Worm (Caenorhabditis elegans) whole organism, mixed stage, embryonic: Measurements from ENCODE around the gene srx-76.
A peak's percentile ranks its signal among the peaks of the same experiment; 100 is the strongest.

ENCODE experiments used
- M03D4.4 ChIP-seq: sonication (generic microtip); optimal IDR thresholded peaks from 2 replicates; lab custom pipeline; 2017; ENCODE audit warnings: mild to moderate bottlenecking, missing genetic modification characterization, missing compliant biosample characterization
- bed-3 ChIP-seq: fragments of 200-800 bp; sonication (Bioruptor generic); optimal IDR thresholded peaks from 3 replicates; lab custom pipeline; 2018; ENCODE audit warnings: mild to moderate bottlenecking, missing genetic modification characterization, moderate library complexity, missing compliant biosample characterization
- blmp-1 ChIP-seq: fragments of 150-350 bp; optimal IDR thresholded peaks from 2 replicates; lab custom pipeline; 2014; ENCODE audit warnings: missing biosample characterization, missing genetic modification characterization
- ceh-39 ChIP-seq: fragments of 150-350 bp; optimal IDR thresholded peaks from 2 replicates; lab custom pipeline; 2014; ENCODE audit warnings: missing biosample characterization, missing genetic modification characterization
- ceh-43 ChIP-seq: fragments of 200-800 bp; sonication (Bioruptor generic); optimal IDR thresholded peaks from 2 replicates; lab custom pipeline; 2018; ENCODE audit warnings: mild to moderate bottlenecking, missing genetic modification characterization, moderate library complexity, missing compliant biosample characterization
- ceh-83 ChIP-seq: fragments of 200-800 bp; sonication (Bioruptor generic); optimal IDR thresholded peaks from 2 replicates; lab custom pipeline; 2018; ENCODE audit warnings: mild to moderate bottlenecking, missing genetic modification characterization, missing compliant biosample characterization
- ces-1 ChIP-seq: fragments of 150-350 bp; optimal IDR thresholded peaks from 2 replicates; lab custom pipeline; 2014; ENCODE audit warnings: missing biosample characterization, missing genetic modification reagents, missing genetic modification characterization
- cnd-1 ChIP-seq: fragments of 200-800 bp; sonication (Bioruptor generic); optimal IDR thresholded peaks from 2 replicates; lab custom pipeline; 2018; ENCODE audit warnings: mild to moderate bottlenecking, missing genetic modification characterization, missing compliant biosample characterization
- drap-1 ChIP-seq: fragments of 200-800 bp; sonication (Bioruptor generic); optimal IDR thresholded peaks from 3 replicates; lab custom pipeline; 2018; ENCODE audit warnings: mild to moderate bottlenecking, missing genetic modification characterization, missing compliant biosample characterization
- flh-1 ChIP-seq: fragments of 200-800 bp; sonication (Bioruptor generic); optimal IDR thresholded peaks from 2 replicates; lab custom pipeline; 2018; ENCODE audit warnings: mild to moderate bottlenecking, missing genetic modification characterization, moderate library complexity, missing compliant biosample characterization
- hlh-1 ChIP-seq: fragments of 150-350 bp; optimal IDR thresholded peaks from 2 replicates; lab custom pipeline; 2014; ENCODE audit warnings: missing biosample characterization, missing genetic modification reagents, missing genetic modification characterization
- lin-13 ChIP-seq: fragments of 150-350 bp; optimal IDR thresholded peaks from 2 replicates; lab custom pipeline; 2014; ENCODE audit warnings: missing biosample characterization, missing genetic modification characterization
- lin-32 ChIP-seq: fragments of 200-800 bp; sonication (Bioruptor generic); optimal IDR thresholded peaks from 2 replicates; lab custom pipeline; 2018; ENCODE audit warnings: mild to moderate bottlenecking, missing genetic modification characterization, missing compliant biosample characterization
- lsy-2 ChIP-seq: fragments of 150-350 bp; optimal IDR thresholded peaks from 2 replicates; lab custom pipeline; 2014; ENCODE audit warnings: missing biosample characterization, missing genetic modification characterization
- mep-1 ChIP-seq: fragments of 150-350 bp; optimal IDR thresholded peaks from 2 replicates; lab custom pipeline; 2017; ENCODE audit warnings: missing biosample characterization, missing genetic modification reagents, missing genetic modification characterization, inconsistent platforms
- mls-2 ChIP-seq: sonication (generic microtip); optimal IDR thresholded peaks from 2 replicates; lab custom pipeline; 2016; ENCODE audit warnings: mild to moderate bottlenecking, missing genetic modification characterization, moderate library complexity, missing compliant biosample characterization
- nhr-12 ChIP-seq: fragments of 150-350 bp; optimal IDR thresholded peaks from 2 replicates; lab custom pipeline; 2014; ENCODE audit warnings: missing biosample characterization, missing genetic modification characterization
- nhr-237 ChIP-seq: fragments of 150-350 bp; optimal IDR thresholded peaks from 2 replicates; lab custom pipeline; 2014; ENCODE audit warnings: missing biosample characterization, missing genetic modification characterization
- nhr-28 ChIP-seq: fragments of 150-350 bp; optimal IDR thresholded peaks from 2 replicates; lab custom pipeline; 2014; ENCODE audit warnings: missing biosample characterization, missing genetic modification characterization
- nhr-76 ChIP-seq: sonication (generic microtip); optimal IDR thresholded peaks from 2 replicates; lab custom pipeline; 2017; ENCODE audit warnings: missing biosample characterization, missing genetic modification characterization
- pha-4 ChIP-seq: fragments of 150-350 bp; optimal IDR thresholded peaks from 2 replicates; lab custom pipeline; 2018; ENCODE audit warnings: missing biosample characterization, missing genetic modification reagents, missing genetic modification characterization
- sem-2 ChIP-seq: fragments of 200-800 bp; sonication (Bioruptor generic); optimal IDR thresholded peaks from 2 replicates; lab custom pipeline; 2018; ENCODE audit warnings: mild to moderate bottlenecking, missing genetic modification characterization, missing compliant biosample characterization
- snpc-4 ChIP-seq: fragments of 150-350 bp; optimal IDR thresholded peaks from 2 replicates; lab custom pipeline; 2014; ENCODE audit warnings: missing biosample characterization, missing genetic modification characterization
- sptf-1 ChIP-seq: sonication (generic microtip); optimal IDR thresholded peaks from 2 replicates; lab custom pipeline; 2017; ENCODE audit warnings: mild to moderate bottlenecking, missing genetic modification characterization, moderate library complexity, missing compliant biosample characterization
- unc-120 ChIP-seq: sonication (generic microtip); optimal IDR thresholded peaks from 2 replicates; lab custom pipeline; 2017; ENCODE audit warnings: missing genetic modification characterization, missing compliant biosample characterization; ENCODE audit not compliant: poor library complexity, severe bottlenecking
- unc-39 ChIP-seq: fragments of 150-350 bp; optimal IDR thresholded peaks from 2 replicates; lab custom pipeline; 2014; ENCODE audit warnings: missing biosample characterization, missing genetic modification characterization
- unc-62 ChIP-seq: fragments of 150-350 bp; optimal IDR thresholded peaks from 2 replicates; lab custom pipeline; 2014; ENCODE audit warnings: missing biosample characterization, missing genetic modification reagents, missing genetic modification characterization
- ztf-11 ChIP-seq: fragments of 150-350 bp; optimal IDR thresholded peaks from 2 replicates; lab custom pipeline; 2014; ENCODE audit warnings: missing biosample characterization, missing genetic modification characterization

srx-76 gene

ce11 chrV:11921689-11922517, 30.3 kb downstream of the srx-76 start:
- TF ChIP-seq unc-62 (peak; percentile 5), nhr-28 (tag; lab: Kevin White, UChicago) (no peak), nhr-237 (tag; lab: Kevin White, UChicago) (no peak), cnd-1 (tag; lab: Kevin White, UChicago) (no peak), hlh-1 (tag; lab: Kevin White, UChicago) (peak; percentile 60), nhr-12 (tag; lab: Kevin White, UChicago) (no peak), lin-32 (GFP tag; lab: Kevin White, UChicago) (no peak), lsy-2 (tag; lab: Kevin White, UChicago) (no peak), M03D4.4 (tag; lab: Kevin White, UChicago) (no peak), ces-1 (GFP tag; lab: Kevin White, UChicago) (no peak), blmp-1 (tag; lab: Kevin White, UChicago) (no peak), flh-1 (GFP tag; lab: Kevin White, UChicago) (no peak), sptf-1 (tag; lab: Kevin White, UChicago) (no peak), drap-1 (GFP tag; lab: Kevin White, UChicago) (no peak), bed-3 (GFP tag; lab: Kevin White, UChicago) (no peak), lin-13 (no peak), unc-39 (tag; lab: Kevin White, UChicago) (no peak), nhr-76 (tag; lab: Kevin White, UChicago) (no peak), unc-120 (tag; lab: Kevin White, UChicago) (peak; percentile 79), ztf-11 (tag; lab: Kevin White, UChicago) (no peak), mep-1 (tag; lab: Kevin White, UChicago) (no peak), sem-2 (GFP tag; lab: Kevin White, UChicago) (no peak)

- no peak for TF ChIP-seq lsy-2 (tag; lab: Kevin White, UChicago)
- peak; percentile 1 for TF ChIP-seq ces-1 (GFP tag; lab: Kevin White, UChicago)
- TF ChIP-seq, all 35 proteins: peak for 1
Measured at ce11 chrV:11927346-11927745, 35.7 kb downstream of the srx-76 start, which contains the start of gene osm-6. Gene osm-6 (minus strand): TSS chrV:11927446.

ce11 chrV:11929046-11929590, 37.5 kb downstream of the srx-76 start, which contains the start of gene F58H1.2:
Gene F58H1.2 (plus strand): TSS chrV:11929096.
- no peak for TF ChIP-seq snpc-4 (tag; lab: Kevin White, UChicago)

ce11 chrV:11933196-11934028, 41.8 kb downstream of the srx-76 start, which contains the start of the genes aman-2 and F58H1.3:
Gene aman-2 (minus strand): TSS chrV:11933246.
Gene F58H1.3 (plus strand): TSS chrV:11933978.
- TF ChIP-seq cnd-1 (tag; lab: Kevin White, UChicago) (peak; percentile 51), ceh-39 (tag; lab: Kevin White, UChicago) (peak; percentile 44), snpc-4 (tag; lab: Kevin White, UChicago) (no peak), mep-1 (tag; lab: Kevin White, UChicago) (peak; percentile 46), lsy-2 (tag; lab: Kevin White, UChicago) (peak; percentile 31), nhr-237 (tag; lab: Kevin White, UChicago) (peak; percentile 81), lin-32 (GFP tag; lab: Kevin White, UChicago) (peak; percentile 3), ceh-83 (GFP tag; lab: Kevin White, UChicago) (no peak), lin-13 (no peak), pha-4 (tag; lab: Kevin White, UChicago) (no peak), ceh-43 (peak; percentile 21), bed-3 (GFP tag; lab: Kevin White, UChicago) (peak; percentile 8), ces-1 (GFP tag; lab: Kevin White, UChicago) (peak; percentile 44), sem-2 (GFP tag; lab: Kevin White, UChicago) (no peak), sptf-1 (tag; lab: Kevin White, UChicago) (peak; percentile 55), mls-2 (tag; lab: Kevin White, UChicago) (no peak)
- TF ChIP-seq, all 35 proteins: peak for 10
